Worm (Caenorhabditis elegans): Measurements from ENCODE around the gene Y116F11A.3.
"Not testable (repeated sequence)": the region's sequence is repeated elsewhere in the genome, so short reads cannot be mapped to it uniquely, and the experiment has no call there.

DNA sequence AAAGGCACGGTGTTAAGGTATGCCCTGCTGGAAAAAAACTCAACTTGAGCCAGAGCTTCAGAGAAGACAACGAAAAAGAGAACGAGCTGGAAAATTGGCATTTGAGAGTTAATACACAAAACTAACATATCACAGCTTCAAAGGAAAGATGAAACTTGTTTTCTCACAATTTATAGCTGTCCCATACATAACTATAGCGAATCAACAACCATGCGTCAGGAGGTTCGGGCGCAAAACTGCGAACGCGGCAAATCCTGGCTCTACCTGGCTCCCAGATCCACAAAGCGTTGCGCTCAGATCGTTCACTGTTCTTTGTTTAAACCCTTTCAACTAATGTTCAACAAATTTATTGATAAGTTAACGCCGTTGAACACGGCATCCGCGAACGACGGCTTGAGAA, 18.3 kb upstream of the Y116F11A.3 start, which contains the start of gene Y43F8C.15:
- TF ChIP-seq nhr-6 (tag; optimal IDR thresholded peaks at IDR 0.05); ama-1 (optimal IDR thresholded peaks at IDR 0.05); elt-1 (tag; optimal IDR thresholded peaks at IDR 0.05); nhr-129 (tag; optimal IDR thresholded peaks at IDR 0.05); unc-39 (tag; optimal IDR thresholded peaks at IDR 0.05); ztf-1 (GFP tag; conservative IDR thresholded peaks at IDR 0.05); R02D3.7 (tag; optimal IDR thresholded peaks at IDR 0.05): not testable (repeated sequence)

Measured in whole organism, L2 larva.